Worm (Caenorhabditis elegans) whole organism, L1 larva: ENCODE data around the gene dsc-4.

Experiments
- aly-2 ChIP-seq: fragments of 150-350 bp; optimal IDR thresholded peaks from 2 replicates; lab custom pipeline; 2014; ENCODE audit warnings: missing biosample characterization, missing genetic modification characterization
- blmp-1 ChIP-seq: fragments of 150-350 bp; optimal IDR thresholded peaks from 2 replicates; lab custom pipeline; 2014; ENCODE audit warnings: missing biosample characterization, missing genetic modification characterization
- efl-1 ChIP-seq, 4 experiments: fragments of 150-350 bp; optimal IDR thresholded peaks in 3 of 4; peaks in 1 of 4; 1 replicate in 1 of 4; 2 replicates in 3 of 4; lab custom pipeline; 2014; ENCODE audit warnings: missing biosample characterization in 2 of 4, missing genetic modification characterization in 2 of 4, missing genetic modification reagents in 2 of 4
- elt-2 ChIP-seq: sonication (generic microtip); optimal IDR thresholded peaks from 2 replicates; lab custom pipeline; 2016; ENCODE audit warnings: missing genetic modification characterization, mild to moderate bottlenecking, inconsistent platforms, missing compliant biosample characterization, missing genetic modification reagents
- fkh-8 ChIP-seq: sonication (generic microtip); optimal IDR thresholded peaks from 2 replicates; lab custom pipeline; 2016; ENCODE audit warnings: mild to moderate bottlenecking, missing genetic modification characterization, missing compliant biosample characterization
- fos-1 ChIP-seq: fragments of 150-350 bp; optimal IDR thresholded peaks from 2 replicates; lab custom pipeline; 2014; ENCODE audit warnings: missing biosample characterization, missing genetic modification characterization
- isw-1 ChIP-seq: fragments of 200-800 bp; sonication (Bioruptor generic); IDR thresholded peaks from 2 replicates; pipeline ENCODE4 v1.3.6; 2022; ENCODE audit warnings: missing genetic modification characterization, missing compliant biosample characterization
- lin-15B ChIP-seq: fragments of 150-350 bp; sonication (generic microtip); optimal IDR thresholded peaks from 3 replicates; lab custom pipeline; 2014; ENCODE audit warnings: missing biosample characterization, missing genetic modification characterization
- lin-35 ChIP-seq, 2 experiments: fragments of 150-350 bp; optimal IDR thresholded peaks; 2 replicates each; lab custom pipeline; 2014; ENCODE audit warnings: missing biosample characterization in 2 of 2, missing genetic modification characterization in 2 of 2, missing genetic modification reagents in 2 of 2
- lir-3 ChIP-seq: sonication (generic microtip); optimal IDR thresholded peaks from 2 replicates; lab custom pipeline; 2016; ENCODE audit warnings: mild to moderate bottlenecking, missing genetic modification characterization, moderate library complexity, missing compliant biosample characterization; ENCODE audit not compliant: poor library complexity
- nhr-237 ChIP-seq: fragments of 150-350 bp; optimal IDR thresholded peaks from 2 replicates; lab custom pipeline; 2014; ENCODE audit warnings: missing biosample characterization, missing genetic modification characterization
- sup-37 ChIP-seq: fragments of 200-800 bp; sonication (Bioruptor generic); optimal IDR thresholded peaks from 2 replicates; lab custom pipeline; 2018; ENCODE audit warnings: mild to moderate bottlenecking, missing genetic modification characterization, missing compliant biosample characterization
- unc-62 ChIP-seq: fragments of 150-350 bp; optimal IDR thresholded peaks from 2 replicates; lab custom pipeline; 2014; ENCODE audit warnings: missing biosample characterization, missing genetic modification reagents, missing genetic modification characterization
- vab-15 ChIP-seq: sonication (generic microtip); optimal IDR thresholded peaks from 2 replicates; lab custom pipeline; 2017; ENCODE audit warnings: missing genotype, mild to moderate bottlenecking, missing genetic modification characterization, missing compliant biosample characterization

- TF ChIP-seq elt-2 (tag; lab: Kevin White, UChicago) (peak; percentile 41), lin-35 (GFP tag; optimal IDR thresholded peaks at IDR 0.05; lab: Kevin White, UChicago) (no peak), aly-2 (no peak), blmp-1 (tag; lab: Kevin White, UChicago) (no peak), lir-3 (tag; lab: Kevin White, UChicago) (no peak), nhr-237 (tag; lab: Kevin White, UChicago) (no peak), lin-15B (tag; lab: Kevin White, UChicago) (no peak), vab-15 (tag; lab: Kevin White, UChicago) (no peak), unc-62 (GFP tag; lab: Kevin White, UChicago) (no peak), fkh-8 (tag; lab: Kevin White, UChicago) (no peak), fos-1 (tag; lab: Kevin White, UChicago) (no peak), efl-1 (optimal IDR thresholded peaks at IDR 0.05; lab: Kevin White, UChicago) (no peak), efl-1 (GFP tag; optimal IDR thresholded peaks at IDR 0.05 in 1 of 2; lab: Kevin White, UChicago) (no peak), sup-37 (GFP tag; lab: Kevin White, UChicago) (no peak), isw-1 (GFP tag; lab: Robert Waterston, UW) (no peak)
Measured at ce11 chrIV:320380-320779, at the start of gene dsc-4.
